Worm (Caenorhabditis elegans) whole organism, early embryonic: ENCODE results near the gene K10H10.9.

Experiments used
- aly-1 ChIP-seq: sonication (generic microtip); optimal IDR thresholded peaks from 2 replicates; lab custom pipeline; 2016; ENCODE audit warnings: missing genetic modification characterization, missing compliant biosample characterization
- ama-1 ChIP-seq: fragments of 150-350 bp; optimal IDR thresholded peaks from 2 replicates; lab custom pipeline; 2014
- ceh-13 ChIP-seq: fragments of 200-800 bp; sonication (Bioruptor generic); optimal IDR thresholded peaks from 2 replicates; lab custom pipeline; 2018; ENCODE audit warnings: mild to moderate bottlenecking, missing genetic modification characterization, missing compliant biosample characterization
- ceh-36 ChIP-seq: sonication (generic microtip); optimal IDR thresholded peaks from 2 replicates; lab custom pipeline; 2016; ENCODE audit warnings: missing genetic modification characterization, inconsistent platforms, missing compliant biosample characterization
- ets-7 ChIP-seq: sonication (generic microtip); optimal IDR thresholded peaks from 2 replicates; lab custom pipeline; 2016; ENCODE audit warnings: missing genotype, missing genetic modification characterization, missing compliant biosample characterization
- flt-1 ChIP-seq: fragments of 200-800 bp; sonication (Bioruptor generic); IDR thresholded peaks from 2 replicates; pipeline ENCODE4 v1.3.6; 2022; ENCODE audit warnings: missing genetic modification characterization, missing compliant biosample characterization
- hmbx-1 ChIP-seq: sonication (generic microtip); optimal IDR thresholded peaks from 2 replicates; lab custom pipeline; 2016; ENCODE audit warnings: mild to moderate bottlenecking, missing genetic modification characterization, missing compliant biosample characterization
- hnd-1 ChIP-seq: sonication (generic microtip); optimal IDR thresholded peaks from 2 replicates; lab custom pipeline; 2016; ENCODE audit warnings: missing genetic modification characterization, missing compliant biosample characterization
- pes-1 ChIP-seq: fragments of 200-800 bp; sonication (Bioruptor generic); IDR thresholded peaks from 2 replicates; pipeline ENCODE4 v1.3.6; 2022; ENCODE audit warnings: missing genetic modification reagents, missing genetic modification characterization, missing compliant biosample characterization
- scrt-1 ChIP-seq: fragments of 200-800 bp; sonication (Bioruptor generic); IDR thresholded peaks from 2 replicates; pipeline ENCODE4 v1.3.6; 2022; ENCODE audit warnings: missing genetic modification characterization, missing compliant biosample characterization
- sea-1 ChIP-seq: fragments of 200-800 bp; sonication (Bioruptor generic); conservative IDR thresholded peaks from 2 replicates; pipeline ENCODE4 v1.3.6; 2022; ENCODE audit warnings: missing genetic modification characterization, missing compliant biosample characterization
- tbx-11 ChIP-seq: fragments of 200-800 bp; sonication (Bioruptor generic); IDR thresholded peaks from 2 replicates; pipeline ENCODE4 v1.3.6; 2022; ENCODE audit warnings: missing genetic modification characterization, missing compliant biosample characterization
- tbx-37 ChIP-seq: fragments of 200-800 bp; sonication (Bioruptor generic); conservative IDR thresholded peaks from 2 replicates; pipeline ENCODE4 v1.3.6; 2022; ENCODE audit warnings: missing genetic modification reagents, missing genetic modification characterization, missing compliant biosample characterization
- tra-4 ChIP-seq: sonication (generic microtip); optimal IDR thresholded peaks from 2 replicates; lab custom pipeline; 2017; ENCODE audit warnings: missing genetic modification characterization, missing compliant biosample characterization

ce11 chrII:14480772-14481171 lies 34.1 kb downstream of the K10H10.9 start:
- TF ChIP-seq ama-1 (lab: Kevin White, UChicago) (no peak), flt-1 (GFP tag; lab: Robert Waterston, UW) (no peak), tbx-11 (no peak), hnd-1 (tag; lab: Kevin White, UChicago) (no peak), scrt-1 (no peak), pes-1 (GFP tag; lab: Robert Waterston, UW) (no peak), aly-1 (no peak), sea-1 (GFP tag; lab: Robert Waterston, UW) (no peak), tbx-37 (GFP tag; lab: Robert Waterston, UW) (no peak), tra-4 (tag; lab: Kevin White, UChicago) (no peak), hmbx-1 (tag; lab: Kevin White, UChicago) (no peak), ceh-13 (GFP tag; lab: Kevin White, UChicago) (no peak), ets-7 (tag; lab: Kevin White, UChicago) (no peak), ceh-36 (no peak)
